Fruit fly (Drosophila melanogaster): Measurements from ENCODE around the gene Cpr78Cc.

Cpr78Cc gene

dm6 chr3L:21321807-21322503 is 21.6 kb downstream of the Cpr78Cc start:
- no peak for TF ChIP-seq rn (GFP tag; IDR thresholded peaks at IDR 0.05)
- TF ChIP-seq CG8159 (tag; optimal IDR thresholded peaks at IDR 0.05) = peak; percentile 70
- TF ChIP-seq CG34367 (tag; optimal IDR thresholded peaks at IDR 0.05) = peak; percentile 36
- no peak for TF ChIP-seq CG4496 (GFP tag; IDR thresholded peaks at IDR 0.05)
- no peak for TF ChIP-seq CG12605 (GFP tag; IDR thresholded peaks at IDR 0.05)
- TF ChIP-seq Ets98B (GFP tag; IDR thresholded peaks at IDR 0.05) = no peak
- peak; percentile 5 for TF ChIP-seq Pif1B (GFP tag; optimal IDR thresholded peaks at IDR 0.05)
- TF ChIP-seq CG32121 (GFP tag; IDR thresholded peaks at IDR 0.05) = no peak
- no peak for TF ChIP-seq Snoo (tag; optimal IDR thresholded peaks at IDR 0.05)
- TF ChIP-seq CG15710 (tag; optimal IDR thresholded peaks at IDR 0.05) = no peak
- TF ChIP-seq CG13204 (GFP tag; optimal IDR thresholded peaks at IDR 0.05) = no peak
- no peak for TF ChIP-seq CG14655 (GFP tag; optimal IDR thresholded peaks at IDR 0.05)
- no peak for TF ChIP-seq CG9948 (tag; optimal IDR thresholded peaks at IDR 0.05)
- no peak for TF ChIP-seq CG8301 (tag; optimal IDR thresholded peaks at IDR 0.05)
- TF ChIP-seq Pif1A (GFP tag; optimal IDR thresholded peaks at IDR 0.05) = peak; percentile 62
- TF ChIP-seq CG17806 (tag; optimal IDR thresholded peaks at IDR 0.05) = no peak
- TF ChIP-seq CG10348 (GFP tag; IDR thresholded peaks at IDR 0.05) = no peak
- TF ChIP-seq fd96Ca (GFP tag; IDR thresholded peaks at IDR 0.05) = no peak
- TF ChIP-seq D1 (tag; optimal IDR thresholded peaks at IDR 0.05) = no peak
- no peak for TF ChIP-seq gl (tag; optimal IDR thresholded peaks at IDR 0.05)

- TF ChIP-seq Ets98B (GFP tag; IDR thresholded peaks at IDR 0.05) (no peak), CG9948 (tag; optimal IDR thresholded peaks at IDR 0.05) (no peak), CG8159 (tag; optimal IDR thresholded peaks at IDR 0.05) (no peak), EcR (GFP tag; optimal IDR thresholded peaks at IDR 0.05) (no peak), CG13204 (GFP tag; optimal IDR thresholded peaks at IDR 0.05) (no peak), Pif1B (GFP tag; optimal IDR thresholded peaks at IDR 0.05) (no peak), CG4496 (GFP tag; IDR thresholded peaks at IDR 0.05) (no peak), CG8301 (tag; optimal IDR thresholded peaks at IDR 0.05) (no peak), CG15710 (tag; optimal IDR thresholded peaks at IDR 0.05) (no peak), D1 (tag; optimal IDR thresholded peaks at IDR 0.05) (no peak), fd96Ca (GFP tag; IDR thresholded peaks at IDR 0.05) (no peak), gl (tag; optimal IDR thresholded peaks at IDR 0.05) (no peak), Snoo (tag; optimal IDR thresholded peaks at IDR 0.05) (no peak), CG12605 (GFP tag; IDR thresholded peaks at IDR 0.05) (no peak), CG17806 (tag; optimal IDR thresholded peaks at IDR 0.05) (no peak)
These were observed 24.3 kb downstream of the Cpr78Cc start for dm6 chr3L:21324724-21325123.

dm6 chr3L:21334999-21335631 is 34.7 kb downstream of the Cpr78Cc start, which contains the start of gene Tsr1:
Gene Tsr1 (plus strand): TSS chr3L:21335215.
- no peak for TF ChIP-seq CG32121 (GFP tag; IDR thresholded peaks at IDR 0.05)
- TF ChIP-seq Pif1B (GFP tag; optimal IDR thresholded peaks at IDR 0.05) = no peak
- no peak for TF ChIP-seq CG15710 (tag; optimal IDR thresholded peaks at IDR 0.05)
- no peak for TF ChIP-seq Ets98B (GFP tag; IDR thresholded peaks at IDR 0.05)
- no peak for TF ChIP-seq Pif1A (GFP tag; optimal IDR thresholded peaks at IDR 0.05)
- TF ChIP-seq Snoo (tag; optimal IDR thresholded peaks at IDR 0.05) = no peak

dm6 chr3L:21342592-21342991 is 42.2 kb downstream of the Cpr78Cc start:
- TF ChIP-seq CG15710 (tag; optimal IDR thresholded peaks at IDR 0.05) (no peak), EcR (GFP tag; optimal IDR thresholded peaks at IDR 0.05) (peak; percentile 77)

dm6 chr3L:21343254-21344083 is 43.1 kb downstream of the Cpr78Cc start, which contains the start of the genes Tbc1d8-9 and CG32436:
Gene Tbc1d8-9 (minus strand): TSS chr3L:21343716.
Gene CG32436 (plus strand): TSS chr3L:21344033.
- TF ChIP-seq Ets98B (GFP tag; IDR thresholded peaks at IDR 0.05) = peak; percentile 59; the same call in 1 of the 2 replicates
- peak; percentile 70 for TF ChIP-seq CG32121 (GFP tag; IDR thresholded peaks at IDR 0.05)
- peak; percentile 8 for TF ChIP-seq EcR (GFP tag; optimal IDR thresholded peaks at IDR 0.05)
- TF ChIP-seq CG17806 (tag; optimal IDR thresholded peaks at IDR 0.05) = no peak
- peak; percentile 56; the same call in 2 of the 3 replicates for TF ChIP-seq CG4496 (GFP tag; IDR thresholded peaks at IDR 0.05)
- TF ChIP-seq fd96Ca (GFP tag; IDR thresholded peaks at IDR 0.05) = peak; percentile 66; the same call in 1 of the 3 replicates
- peak; percentile 47; the same call in 1 of the 2 replicates for TF ChIP-seq CG12605 (GFP tag; IDR thresholded peaks at IDR 0.05)
- TF ChIP-seq rn (GFP tag; IDR thresholded peaks at IDR 0.05) = no peak

Measured in whole organism, pupa.